Fruit fly (Drosophila melanogaster): Measurements from ENCODE around the gene CG13300.

The CG13300 gene

DNA sequence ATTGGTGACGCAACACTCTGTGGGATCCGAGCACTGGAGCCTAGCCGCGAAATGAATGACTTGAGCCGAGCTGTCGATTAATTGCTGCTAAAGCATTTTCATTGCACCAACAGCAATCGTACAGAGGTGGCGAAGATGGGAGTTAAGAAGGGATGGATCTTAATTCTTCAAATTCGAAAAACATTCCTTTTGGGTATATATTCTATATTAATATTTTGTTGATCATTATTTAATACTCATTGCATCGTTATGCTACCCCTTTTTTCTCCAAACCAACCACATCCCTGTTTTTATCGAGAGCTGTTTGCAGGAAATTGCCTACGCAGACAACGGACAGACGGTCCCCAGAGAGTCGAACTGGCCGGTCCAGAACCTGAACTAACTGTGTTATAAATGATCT, 6.3 kb upstream of the CG13300 start (continued):
- peak; percentile 75 for TF ChIP-seq spab (GFP tag; optimal IDR thresholded peaks at IDR 0.05)
- peak; percentile 78 for TF ChIP-seq acj6 (GFP tag; optimal IDR thresholded peaks at IDR 0.05)
- peak; percentile 87 for TF ChIP-seq svp (GFP tag)
- TF ChIP-seq esn (GFP tag; optimal IDR thresholded peaks at IDR 0.05) = peak; percentile 69
- peak; percentile 51 for TF ChIP-seq Hr4 (GFP tag; optimal IDR thresholded peaks at IDR 0.05)
- peak; percentile 77 to 84 for TF ChIP-seq ss (GFP tag; optimal IDR thresholded peaks at IDR 0.05)
- TF ChIP-seq CG6276 (GFP tag; optimal IDR thresholded peaks at IDR 0.05) = peak; percentile 56
- TF ChIP-seq CG15336 (GFP tag; IDR thresholded peaks at IDR 0.05) = peak; percentile 79
- TF ChIP-seq CG8319 (GFP tag; optimal IDR thresholded peaks at IDR 0.05) = no peak
- TF ChIP-seq CG6163 (GFP tag; IDR thresholded peaks at IDR 0.05) = peak; percentile 83
- peak; percentile 43 for TF ChIP-seq CG4318 (GFP tag; optimal IDR thresholded peaks at IDR 0.05)
- peak; percentile 45 for TF ChIP-seq CG31627 (GFP tag; optimal IDR thresholded peaks at IDR 0.05)
- TF ChIP-seq Gug (GFP tag; IDR thresholded peaks at IDR 0.05) = peak; percentile 44; the same call in 1 of the 2 replicates
- peak; percentile 38 for TF ChIP-seq Hr39 (GFP tag; optimal IDR thresholded peaks at IDR 0.05)
- TF ChIP-seq Eip78C (GFP tag) = peak; percentile 93

dm6 chr3L:6357152-6357551, 5.0 kb upstream of the CG13300 start:
- no peak for TF ChIP-seq CG10631 (GFP tag; optimal IDR thresholded peaks at IDR 0.05)
- TF ChIP-seq Blimp-1 (GFP tag; optimal IDR thresholded peaks at IDR 0.05) = no peak
- no peak for TF ChIP-seq Eip75B (GFP tag; optimal IDR thresholded peaks at IDR 0.05)
- peak; percentile 37 for TF ChIP-seq esn (GFP tag; optimal IDR thresholded peaks at IDR 0.05)
- TF ChIP-seq eg (GFP tag; IDR thresholded peaks at IDR 0.05) = no peak
- peak; percentile 75 for TF ChIP-seq svp (GFP tag)
- peak; percentile 28 for TF ChIP-seq CG31627 (GFP tag; optimal IDR thresholded peaks at IDR 0.05)
- peak; percentile 26 for TF ChIP-seq topi (GFP tag; optimal IDR thresholded peaks at IDR 0.05)
- peak; percentile 15 for TF ChIP-seq lz (GFP tag; optimal IDR thresholded peaks at IDR 0.05)
- TF ChIP-seq CG16779 (tag; optimal IDR thresholded peaks at IDR 0.05) = no peak
- TF ChIP-seq Eip78C (GFP tag) = peak; percentile 54
- TF ChIP-seq cyc (GFP tag; optimal IDR thresholded peaks at IDR 0.05) = peak; percentile 14
- TF ChIP-seq Met (GFP tag; optimal IDR thresholded peaks at IDR 0.05) = peak; percentile 29
- peak; percentile 9 for TF ChIP-seq Hr39 (GFP tag; optimal IDR thresholded peaks at IDR 0.05)
- peak; percentile 6 for TF ChIP-seq acj6 (GFP tag; optimal IDR thresholded peaks at IDR 0.05)
- TF ChIP-seq CG3032 (tag; optimal IDR thresholded peaks at IDR 0.05) = no peak
- TF ChIP-seq Smox (GFP tag; optimal IDR thresholded peaks at IDR 0.05) = peak; percentile 8

DNA sequence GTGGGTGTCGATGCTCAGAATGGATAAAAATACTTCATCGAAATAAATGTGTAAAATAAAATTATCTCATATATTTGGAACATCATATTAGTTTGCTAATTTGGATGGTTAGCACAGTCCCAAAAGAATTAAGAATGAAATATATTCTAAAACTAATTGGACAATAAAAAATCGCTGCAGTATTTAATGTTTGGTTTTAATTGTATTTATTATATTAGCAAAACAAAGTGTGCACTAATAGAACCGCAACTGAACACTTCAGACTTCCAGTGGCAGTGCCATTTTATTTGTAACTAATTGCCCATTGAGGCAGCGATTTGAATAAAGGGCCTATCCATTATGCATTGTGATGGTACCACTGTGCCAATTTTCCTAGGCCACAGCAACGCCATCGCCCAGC, 2.8 kb upstream of the CG13300 start:
- no peak for TF ChIP-seq topi (GFP tag; optimal IDR thresholded peaks at IDR 0.05)
- TF ChIP-seq Lpt (GFP tag; optimal IDR thresholded peaks at IDR 0.05) = no peak
- TF ChIP-seq acj6 (GFP tag; optimal IDR thresholded peaks at IDR 0.05) = peak; percentile 6
- no peak for TF ChIP-seq CG11294 (GFP tag; IDR thresholded peaks at IDR 0.05)
- TF ChIP-seq Ets21C (GFP tag; optimal IDR thresholded peaks at IDR 0.05) = no peak
- TF ChIP-seq CG6854 (GFP tag; optimal IDR thresholded peaks at IDR 0.05) = no peak
- TF ChIP-seq lz (GFP tag; optimal IDR thresholded peaks at IDR 0.05) = no peak
- peak; percentile 43 for TF ChIP-seq CG32006 (GFP tag; optimal IDR thresholded peaks at IDR 0.05)
- TF ChIP-seq CG11902 (GFP tag; optimal IDR thresholded peaks at IDR 0.05) = no peak
- no peak for TF ChIP-seq CG8119 (GFP tag; IDR thresholded peaks at IDR 0.05)
- TF ChIP-seq CG4318 (GFP tag; optimal IDR thresholded peaks at IDR 0.05) = peak; percentile 16
- TF ChIP-seq CG31627 (GFP tag; optimal IDR thresholded peaks at IDR 0.05) = no peak
- no peak for TF ChIP-seq CG9139 (GFP tag; optimal IDR thresholded peaks at IDR 0.05)
- no peak for TF ChIP-seq CG11762 (GFP tag; optimal IDR thresholded peaks at IDR 0.05; ENCODE audit: insufficient read depth)
- TF ChIP-seq CG10669 (GFP tag; optimal IDR thresholded peaks at IDR 0.05) = peak; percentile 19
- no peak for TF ChIP-seq eg (GFP tag; IDR thresholded peaks at IDR 0.05)
- peak; percentile 49 for TF ChIP-seq fd59A (GFP tag; optimal IDR thresholded peaks at IDR 0.05)
- no peak for TF ChIP-seq CG8632 (GFP tag; optimal IDR thresholded peaks at IDR 0.05)
- TF ChIP-seq Smox (GFP tag; optimal IDR thresholded peaks at IDR 0.05) = no peak
- TF ChIP-seq Hr4 (GFP tag; optimal IDR thresholded peaks at IDR 0.05) = no peak
- no peak for TF ChIP-seq CG6792 (GFP tag; optimal IDR thresholded peaks at IDR 0.05)
- TF ChIP-seq Hr38 (GFP tag; optimal IDR thresholded peaks at IDR 0.05) = no peak
- no peak for TF ChIP-seq CG15336 (GFP tag; IDR thresholded peaks at IDR 0.05)
- TF ChIP-seq Sox14 (GFP tag; optimal IDR thresholded peaks at IDR 0.05) = peak; percentile 38
- no peak for TF ChIP-seq CG1621 (tag; optimal IDR thresholded peaks at IDR 0.05)
- TF ChIP-seq CG8319 (GFP tag; optimal IDR thresholded peaks at IDR 0.05) = no peak
- peak; percentile 83 for TF ChIP-seq Eip78C (GFP tag)
- peak; percentile 29 for TF ChIP-seq OdsH (GFP tag; optimal IDR thresholded peaks at IDR 0.05)
- no peak for TF ChIP-seq fkh (GFP tag; optimal IDR thresholded peaks at IDR 0.05)
- peak; percentile 54 for TF ChIP-seq spab (GFP tag; optimal IDR thresholded peaks at IDR 0.05)
- no peak for TF ChIP-seq CG16779 (tag; optimal IDR thresholded peaks at IDR 0.05)
- TF ChIP-seq net (GFP tag; optimal IDR thresholded peaks at IDR 0.05) = no peak
- peak; percentile 9 to 33 for TF ChIP-seq ss (GFP tag; optimal IDR thresholded peaks at IDR 0.05)
- peak; percentile 48 for TF ChIP-seq dsx (GFP tag; optimal IDR thresholded peaks at IDR 0.05; ENCODE audit: poor library complexity, severe bottlenecking)
